Fruit fly (Drosophila melanogaster) whole organism, prepupa: Measurements from ENCODE around the gene ScsbetaG.
A peak's percentile ranks its signal among the peaks of the same experiment; 100 is the strongest.

Experiments used
- Blimp-1 ChIP-seq: fragments of 200-800 bp; sonication (Bioruptor generic); optimal IDR thresholded peaks from 3 replicates; lab custom pipeline; 2017; ENCODE audit warnings: missing biosample characterization, missing genetic modification characterization, mild to moderate bottlenecking, moderate library complexity, missing genetic modification reagents
- CG10669 ChIP-seq: fragments of 200-800 bp; sonication (Bioruptor generic); optimal IDR thresholded peaks from 3 replicates; lab custom pipeline; 2018; ENCODE audit warnings: missing biosample characterization, mild to moderate bottlenecking, missing genetic modification characterization, moderate library complexity
- CG11294 ChIP-seq: fragments of 200-800 bp; sonication (Bioruptor generic); IDR thresholded peaks from 2 replicates; pipeline ENCODE4 v1.3.6; 2022; ENCODE audit warnings: missing biosample characterization, missing genetic modification characterization
- CG11902 ChIP-seq: fragments of 200-800 bp; sonication (Bioruptor generic); optimal IDR thresholded peaks from 3 replicates; lab custom pipeline; 2016; ENCODE audit warnings: missing biosample characterization, missing genetic modification characterization
- CG15336 ChIP-seq: fragments of 200-800 bp; sonication (Bioruptor generic); IDR thresholded peaks from 2 replicates; pipeline ENCODE4 v1.3.6; 2022; ENCODE audit warnings: missing biosample characterization, missing genetic modification characterization
- CG31627 ChIP-seq: fragments of 200-800 bp; sonication (Bioruptor generic); optimal IDR thresholded peaks from 3 replicates; lab custom pipeline; 2016; ENCODE audit warnings: missing biosample characterization, missing genetic modification characterization
- CG34406 ChIP-seq: fragments of 200-800 bp; sonication (Bioruptor generic); optimal IDR thresholded peaks from 3 replicates; lab custom pipeline; 2016; ENCODE audit warnings: missing biosample characterization, missing genetic modification characterization
- CG6163 ChIP-seq: fragments of 200-800 bp; sonication (Bioruptor generic); IDR thresholded peaks from 3 replicates; pipeline ENCODE4 v1.3.6; 2022; ENCODE audit warnings: missing biosample characterization, missing genetic modification characterization
- CG6854 ChIP-seq: fragments of 200-800 bp; sonication (Bioruptor generic); optimal IDR thresholded peaks from 2 replicates; lab custom pipeline; 2017; ENCODE audit warnings: missing biosample characterization, mild to moderate bottlenecking, missing genetic modification characterization
- CG7368 ChIP-seq: fragments of 200-800 bp; sonication (Bioruptor generic); optimal IDR thresholded peaks from 3 replicates; lab custom pipeline; 2016; ENCODE audit warnings: missing biosample characterization, missing genetic modification characterization
- CG8119 ChIP-seq: fragments of 200-800 bp; sonication (Bioruptor generic); IDR thresholded peaks from 3 replicates; pipeline ENCODE4 v1.3.6; 2022; ENCODE audit warnings: missing biosample characterization, missing genetic modification characterization
- CG8319 ChIP-seq: fragments of 200-800 bp; sonication (Bioruptor generic); optimal IDR thresholded peaks from 3 replicates; lab custom pipeline; 2016; ENCODE audit warnings: missing biosample characterization, missing genetic modification characterization
- CG8632 ChIP-seq: fragments of 200-800 bp; sonication (Bioruptor generic); optimal IDR thresholded peaks from 3 replicates; lab custom pipeline; 2016; ENCODE audit warnings: missing biosample characterization, missing genetic modification characterization
- CG9139 ChIP-seq: fragments of 200-800 bp; sonication (Bioruptor generic); optimal IDR thresholded peaks from 3 replicates; lab custom pipeline; 2017; ENCODE audit warnings: missing biosample characterization, mild to moderate bottlenecking, missing genetic modification characterization
- Eip78C ChIP-seq: fragments of 200-800 bp; sonication (Bioruptor generic); peaks from one replicate; lab custom pipeline; 2016; ENCODE audit warnings: missing biosample characterization, missing genetic modification characterization
- Ets96B ChIP-seq: fragments of 200-800 bp; optimal IDR thresholded peaks from 2 replicates; lab custom pipeline; 2019; ENCODE audit warnings: missing biosample characterization, mild to moderate bottlenecking, missing genetic modification characterization, moderate library complexity
- Gug ChIP-seq: fragments of 200-800 bp; sonication (Bioruptor generic); IDR thresholded peaks from 2 replicates; pipeline ENCODE4 v1.3.6; 2022; ENCODE audit warnings: missing biosample characterization, missing genetic modification characterization
- Hr4 ChIP-seq: fragments of 200-800 bp; sonication (Bioruptor generic); optimal IDR thresholded peaks from 3 replicates; lab custom pipeline; 2016; ENCODE audit warnings: missing biosample characterization, missing genetic modification characterization
- Lpt ChIP-seq: fragments of 200-800 bp; sonication (Bioruptor generic); optimal IDR thresholded peaks from 3 replicates; lab custom pipeline; 2016; ENCODE audit warnings: missing biosample characterization, missing genetic modification characterization
- OdsH ChIP-seq: fragments of 200-800 bp; sonication (Bioruptor generic); optimal IDR thresholded peaks from 3 replicates; lab custom pipeline; 2016; ENCODE audit warnings: missing biosample characterization, missing genetic modification characterization
- Smox ChIP-seq: fragments of 200-800 bp; sonication (Bioruptor generic); optimal IDR thresholded peaks from 3 replicates; lab custom pipeline; 2016; ENCODE audit warnings: missing biosample characterization, missing genetic modification characterization
- Sox14 ChIP-seq: fragments of 200-800 bp; sonication (Bioruptor generic); optimal IDR thresholded peaks from 3 replicates; lab custom pipeline; 2016; ENCODE audit warnings: missing biosample characterization, missing genetic modification characterization
- Sox15 ChIP-seq: fragments of 200-800 bp; sonication (Bioruptor generic); optimal IDR thresholded peaks from 3 replicates; lab custom pipeline; 2016; ENCODE audit warnings: missing biosample characterization, missing genetic modification characterization
- acj6 ChIP-seq: fragments of 200-800 bp; sonication (Bioruptor generic); optimal IDR thresholded peaks from 3 replicates; lab custom pipeline; 2016; ENCODE audit warnings: missing biosample characterization, missing genetic modification characterization
- dac ChIP-seq: fragments of 200-800 bp; sonication (Bioruptor generic); optimal IDR thresholded peaks from 2 replicates; lab custom pipeline; 2017; ENCODE audit warnings: missing biosample characterization, mild to moderate bottlenecking, missing genetic modification characterization
- dsx ChIP-seq: fragments of 200-800 bp; optimal IDR thresholded peaks from 3 replicates; lab custom pipeline; 2019; ENCODE audit warnings: missing biosample characterization, mild to moderate bottlenecking, missing genetic modification characterization, moderate library complexity; ENCODE audit not compliant: poor library complexity, severe bottlenecking
- lz ChIP-seq: fragments of 200-800 bp; sonication (Bioruptor generic); optimal IDR thresholded peaks from 3 replicates; lab custom pipeline; 2016; ENCODE audit warnings: missing biosample characterization, missing genetic modification characterization
- pdm3 ChIP-seq: fragments of 200-800 bp; sonication (Bioruptor generic); optimal IDR thresholded peaks from 3 replicates; lab custom pipeline; 2016; ENCODE audit warnings: missing biosample characterization, missing genetic modification characterization
- spab ChIP-seq: fragments of 200-800 bp; sonication (Bioruptor generic); optimal IDR thresholded peaks from 2 replicates; lab custom pipeline; 2017; ENCODE audit warnings: missing biosample characterization, mild to moderate bottlenecking, missing genetic modification characterization, missing genetic modification reagents
- ss ChIP-seq, 2 experiments: fragments of 200-800 bp; sonication (Bioruptor generic); optimal IDR thresholded peaks; 2 replicates in 1 of 2; 3 replicates in 1 of 2; lab custom pipeline; 2017 to 2018; ENCODE audit warnings: mild to moderate bottlenecking in 2 of 2, missing biosample characterization in 2 of 2, missing genetic modification characterization in 2 of 2, moderate library complexity in 1 of 2
- topi ChIP-seq: fragments of 200-800 bp; sonication (Bioruptor generic); optimal IDR thresholded peaks from 3 replicates; lab custom pipeline; 2016; ENCODE audit warnings: missing biosample characterization, missing genetic modification characterization

Gene ScsbetaG

dm6 chr3L:5551087-5551486 is 12.4 kb downstream of the ScsbetaG start, which contains the start of gene frm (continued):
- TF ChIP-seq CG31627 (GFP tag; lab: Kevin White, UChicago) (no peak), CG8319 (GFP tag; lab: Kevin White, UChicago) (no peak), CG7368 (GFP tag; lab: Kevin White, UChicago) (peak; percentile 1), Gug (GFP tag; lab: Robert Waterston, UW) (no peak), Smox (GFP tag; lab: Kevin White, UChicago) (no peak), dsx (peak; percentile 29), CG34406 (no peak), CG6163 (GFP tag; lab: Robert Waterston, UW) (peak; percentile 56; the same call in 2 of the 3 replicates), topi (GFP tag; lab: Kevin White, UChicago) (no peak), Sox14 (GFP tag; lab: Kevin White, UChicago) (no peak), Blimp-1 (GFP tag; lab: Kevin White, UChicago) (peak; percentile 3), CG8632 (GFP tag; lab: Kevin White, UChicago) (no peak), CG9139 (peak; percentile 61), spab (GFP tag; lab: Kevin White, UChicago) (peak; percentile 21)

- no peak for TF ChIP-seq Blimp-1 (GFP tag; lab: Kevin White, UChicago)
These were observed 14.9 kb downstream of the ScsbetaG start for dm6 chr3L:5548524-5549084.

dm6 chr3L:5542772-5543371 is 20.6 kb downstream of the ScsbetaG start:
- TF ChIP-seq CG6854 (GFP tag; lab: Kevin White, UChicago): no peak
- TF ChIP-seq dac (GFP tag; lab: Kevin White, UChicago): no peak
- no peak for TF ChIP-seq Ets96B (tag; lab: Kevin White, UChicago)
- TF ChIP-seq Sox15 (GFP tag; lab: Kevin White, UChicago): no peak
- no peak for TF ChIP-seq CG15336
- TF ChIP-seq ss (GFP tag; optimal IDR thresholded peaks at IDR 0.05; lab: Kevin White, UChicago): no peak
- TF ChIP-seq CG34406: no peak
- TF ChIP-seq OdsH (GFP tag; lab: Kevin White, UChicago): no peak
- TF ChIP-seq Eip78C (GFP tag; lab: Kevin White, UChicago): no peak
- no peak for TF ChIP-seq CG6163 (GFP tag; lab: Robert Waterston, UW)
- no peak for TF ChIP-seq CG11902 (GFP tag; lab: Kevin White, UChicago)
- no peak for TF ChIP-seq spab (GFP tag; lab: Kevin White, UChicago)
- no peak for TF ChIP-seq CG8119 (GFP tag; lab: Robert Waterston, UW)
- TF ChIP-seq pdm3: no peak
- TF ChIP-seq CG10669 (GFP tag; lab: Kevin White, UChicago): no peak
- no peak for TF ChIP-seq CG9139

- no peak for TF ChIP-seq acj6 (GFP tag; lab: Kevin White, UChicago)
- no peak for TF ChIP-seq ss (GFP tag; optimal IDR thresholded peaks at IDR 0.05; lab: Kevin White, UChicago)
- TF ChIP-seq, all 60 proteins: peak for 0
These were observed 22.8 kb downstream of the ScsbetaG start for dm6 chr3L:5540637-5541241.

- no peak for TF ChIP-seq Smox (GFP tag; lab: Kevin White, UChicago)
- TF ChIP-seq lz (GFP tag; lab: Kevin White, UChicago): no peak
- no peak for TF ChIP-seq Lpt
- no peak for TF ChIP-seq Hr4 (GFP tag; lab: Kevin White, UChicago)
- no peak for TF ChIP-seq CG11294
- TF ChIP-seq CG6163 (GFP tag; lab: Robert Waterston, UW): no peak
- TF ChIP-seq CG6854 (GFP tag; lab: Kevin White, UChicago): no peak
These were observed 27.8 kb downstream of the ScsbetaG start, which contains the start of gene CG13285 for dm6 chr3L:5535659-5536058. CG13285 (minus strand) TSS chr3L:5535759.
